Fruit fly (Drosophila melanogaster) whole organism, embryonic: Measurements from ENCODE around the gene Rad60.

ENCODE experiments used
- BtbVII ChIP-seq: fragments of 200-800 bp; sonication (Bioruptor generic); optimal IDR thresholded peaks from 3 replicates; lab custom pipeline; 2017; ENCODE audit warnings: missing biosample characterization, mild to moderate bottlenecking, missing genetic modification characterization
- CG10431 ChIP-seq: fragments of 200-800 bp; sonication (Bioruptor generic); optimal IDR thresholded peaks from 3 replicates; lab custom pipeline; 2018; ENCODE audit warnings: missing biosample characterization, mild to moderate bottlenecking, missing genetic modification characterization
- CG10565 ChIP-seq: fragments of 200-800 bp; sonication (Bioruptor generic); optimal IDR thresholded peaks from 3 replicates; lab custom pipeline; 2016; ENCODE audit warnings: missing biosample characterization, mild to moderate bottlenecking, missing genetic modification characterization
- CG11456 ChIP-seq: fragments of 200-800 bp; sonication (Bioruptor generic); IDR thresholded peaks from 3 replicates; pipeline ENCODE4 v1.3.6; 2022; ENCODE audit warnings: missing biosample characterization, missing genetic modification characterization
- CG11560 ChIP-seq: fragments of 200-800 bp; sonication (Bioruptor generic); IDR thresholded peaks from 3 replicates; pipeline ENCODE4 v1.3.6; 2022; ENCODE audit warnings: missing biosample characterization, missing genetic modification characterization
- CG14050 ChIP-seq: fragments of 200-800 bp; sonication (Bioruptor generic); IDR thresholded peaks from 3 replicates; pipeline ENCODE4 v1.3.6; 2022; ENCODE audit warnings: missing biosample characterization, missing genetic modification characterization
- CG18599 ChIP-seq: fragments of 200-800 bp; sonication (Bioruptor generic); optimal IDR thresholded peaks from 3 replicates; lab custom pipeline; 2017; ENCODE audit warnings: missing biosample characterization, missing genetic modification characterization, mild to moderate bottlenecking, moderate library complexity, missing genetic modification reagents
- CG18764 ChIP-seq: fragments of 200-800 bp; sonication (Bioruptor generic); optimal IDR thresholded peaks from 3 replicates; lab custom pipeline; 2016; ENCODE audit warnings: missing biosample characterization, missing genetic modification characterization
- CG31388 ChIP-seq: fragments of 200-800 bp; sonication (Bioruptor generic); optimal IDR thresholded peaks from 2 replicates; lab custom pipeline; 2016; ENCODE audit warnings: missing biosample characterization, missing genetic modification characterization
- CG34224 ChIP-seq: fragments of 200-800 bp; sonication (Bioruptor generic); IDR thresholded peaks from 3 replicates; pipeline ENCODE4 v1.3.6; 2022; ENCODE audit warnings: missing biosample characterization, missing genetic modification characterization; ENCODE audit not compliant: partially characterized antibody
- CG34376 ChIP-seq: fragments of 200-800 bp; sonication (Bioruptor generic); optimal IDR thresholded peaks from 2 replicates; lab custom pipeline; 2018; ENCODE audit warnings: missing biosample characterization, mild to moderate bottlenecking, missing genetic modification characterization
- CG4328 ChIP-seq: fragments of 200-800 bp; sonication (Bioruptor generic); optimal IDR thresholded peaks from 3 replicates; lab custom pipeline; 2017; ENCODE audit warnings: missing biosample characterization, missing genetic modification reagents, missing genetic modification characterization
- CG7987 ChIP-seq: fragments of 200-800 bp; sonication (Bioruptor generic); optimal IDR thresholded peaks from 2 replicates; lab custom pipeline; 2018; ENCODE audit warnings: missing biosample characterization, mild to moderate bottlenecking, missing genetic modification characterization, moderate library complexity
- CG8765 ChIP-seq: fragments of 200-800 bp; sonication (Bioruptor generic); IDR thresholded peaks from 2 replicates; pipeline ENCODE4 v1.3.6; 2022; ENCODE audit warnings: missing biosample characterization, missing genetic modification characterization
- Chrac-16 ChIP-seq: fragments of 200-800 bp; sonication (Bioruptor generic); optimal IDR thresholded peaks from 3 replicates; lab custom pipeline; 2016; ENCODE audit warnings: missing biosample characterization, missing genetic modification characterization
- CrebB ChIP-seq: fragments of 200-800 bp; sonication (Bioruptor generic); optimal IDR thresholded peaks from 3 replicates; lab custom pipeline; 2018; ENCODE audit warnings: missing biosample characterization, mild to moderate bottlenecking, missing genetic modification characterization
- D19B ChIP-seq: fragments of 200-800 bp; sonication (Bioruptor generic); optimal IDR thresholded peaks from 2 replicates; lab custom pipeline; 2017; ENCODE audit warnings: missing biosample characterization, mild to moderate bottlenecking, missing genetic modification characterization
- E2f2 ChIP-seq: fragments of 200-800 bp; sonication (Bioruptor generic); IDR thresholded peaks from 2 replicates; pipeline ENCODE4 v1.3.6; 2022; ENCODE audit warnings: missing biosample characterization, missing genetic modification characterization
- GATAe ChIP-seq: fragments of 200-800 bp; sonication (Bioruptor generic); conservative IDR thresholded peaks from 2 replicates; pipeline ENCODE4 v1.3.6; 2022; ENCODE audit warnings: missing biosample characterization, missing genetic modification characterization
- Nf-YC ChIP-seq: fragments of 200-800 bp; optimal IDR thresholded peaks from 3 replicates; lab custom pipeline; 2019; ENCODE audit warnings: missing biosample characterization, mild to moderate bottlenecking, missing genetic modification characterization, moderate library complexity
- Pdp1 ChIP-seq, 2 experiments: fragments of 200-800 bp; sonication (Bioruptor generic); optimal IDR thresholded peaks; 3 replicates each; lab custom pipeline; 2016; ENCODE audit warnings: missing biosample characterization in 2 of 2, missing genetic modification characterization in 2 of 2, mild to moderate bottlenecking in 1 of 2, moderate library complexity in 1 of 2
- Sox100B ChIP-seq: fragments of 200-800 bp; sonication (Bioruptor generic); optimal IDR thresholded peaks from 3 replicates; lab custom pipeline; 2018; ENCODE audit warnings: missing biosample characterization, mild to moderate bottlenecking, missing genetic modification characterization
- amos ChIP-seq: fragments of 200-800 bp; sonication (Bioruptor generic); IDR thresholded peaks from 2 replicates; pipeline ENCODE4 v1.3.6; 2022; ENCODE audit warnings: missing biosample characterization, missing genetic modification characterization; ENCODE audit not compliant: partially characterized antibody
- ap ChIP-seq: fragments of 200-800 bp; sonication (Bioruptor generic); IDR thresholded peaks from 2 replicates; pipeline ENCODE4 v1.3.6; 2022; ENCODE audit warnings: missing biosample characterization, missing genetic modification characterization
- chinmo ChIP-seq: fragments of 200-800 bp; sonication (Bioruptor generic); IDR thresholded peaks from 4 replicates; pipeline ENCODE4 v1.3.6; 2022; ENCODE audit warnings: missing biosample characterization, missing genetic modification characterization; ENCODE audit not compliant: partially characterized antibody
- exex ChIP-seq: fragments of 200-800 bp; sonication (Bioruptor generic); optimal IDR thresholded peaks from 4 replicates; lab custom pipeline; 2018; ENCODE audit warnings: missing biosample characterization, mild to moderate bottlenecking, missing genetic modification characterization, moderate library complexity
- fd64A ChIP-seq: fragments of 200-800 bp; sonication (Bioruptor generic); optimal IDR thresholded peaks from 3 replicates; lab custom pipeline; 2018; ENCODE audit warnings: missing biosample characterization, mild to moderate bottlenecking, missing genetic modification characterization
- grn ChIP-seq: fragments of 200-800 bp; sonication (Bioruptor generic); optimal IDR thresholded peaks from 3 replicates; lab custom pipeline; 2017; ENCODE audit warnings: missing biosample characterization, missing genetic modification characterization
- h ChIP-seq: fragments of >200 bp; optimal IDR thresholded peaks from 2 replicates; lab custom pipeline; 2017
- jing ChIP-seq: fragments of 200-800 bp; sonication (Bioruptor generic); optimal IDR thresholded peaks from 2 replicates; lab custom pipeline; 2018; ENCODE audit warnings: missing biosample characterization, mild to moderate bottlenecking, missing genetic modification characterization
- kay ChIP-seq: fragments of 200-800 bp; sonication (Bioruptor generic); optimal IDR thresholded peaks from 2 replicates; lab custom pipeline; 2016; ENCODE audit warnings: missing biosample characterization, missing genetic modification characterization
- klu ChIP-seq: fragments of 200-800 bp; sonication (Bioruptor generic); IDR thresholded peaks from 2 replicates; pipeline ENCODE4 v1.3.6; 2022; ENCODE audit warnings: missing biosample characterization, missing genetic modification characterization
- mirr ChIP-seq: fragments of 200-800 bp; sonication (Bioruptor generic); optimal IDR thresholded peaks from 3 replicates; lab custom pipeline; 2018; ENCODE audit warnings: missing biosample characterization, mild to moderate bottlenecking, missing genetic modification characterization
- nerfin-1 ChIP-seq: fragments of 200-800 bp; sonication (Bioruptor generic); optimal IDR thresholded peaks from 3 replicates; lab custom pipeline; 2019; ENCODE audit warnings: missing biosample characterization, mild to moderate bottlenecking, missing genetic modification characterization, moderate library complexity
- oc ChIP-seq: fragments of 200-800 bp; sonication (Bioruptor generic); optimal IDR thresholded peaks from 2 replicates; lab custom pipeline; 2018; ENCODE audit warnings: missing biosample characterization, mild to moderate bottlenecking, missing genetic modification characterization, moderate library complexity
- sens ChIP-seq: fragments of 200-800 bp; sonication (Bioruptor generic); peaks from one replicate; lab custom pipeline; 2016; ENCODE audit warnings: missing biosample characterization, missing genetic modification characterization
- sug ChIP-seq: fragments of 200-800 bp; optimal IDR thresholded peaks from 2 replicates; lab custom pipeline; 2019; ENCODE audit warnings: missing biosample characterization, mild to moderate bottlenecking, missing genetic modification characterization, moderate library complexity
- vnd ChIP-seq: fragments of 200-800 bp; sonication (Bioruptor generic); IDR thresholded peaks from 3 replicates; pipeline ENCODE4 v1.3.6; 2022; ENCODE audit warnings: missing biosample characterization, missing genetic modification characterization; ENCODE audit not compliant: partially characterized antibody

The Rad60 gene

dm6 chr3R:23217142-23217771 is 34.0 kb downstream of the Rad60 start:
- no peak for TF ChIP-seq jing (GFP tag; lab: Kevin White, UChicago)
- TF ChIP-seq kay (GFP tag; lab: Kevin White, UChicago) = no peak
- no peak for TF ChIP-seq Chrac-16
- no peak for TF ChIP-seq oc
- TF ChIP-seq CG14050 (GFP tag; lab: Robert Waterston, UW) = no peak
- TF ChIP-seq klu (GFP tag; lab: Robert Waterston, UW) = no peak
- TF ChIP-seq Nf-YC = no peak
- no peak for TF ChIP-seq nerfin-1
- no peak for TF ChIP-seq BtbVII (GFP tag; lab: Kevin White, UChicago)
- no peak for TF ChIP-seq CG11560 (tag; lab: Robert Waterston, UW)
- TF ChIP-seq GATAe = no peak
- peak; percentile 3 for TF ChIP-seq mirr (GFP tag; lab: Kevin White, UChicago)
- TF ChIP-seq CG11456 (GFP tag; lab: Robert Waterston, UW) = no peak
- TF ChIP-seq CG8765 (GFP tag; lab: Robert Waterston, UW) = no peak
- TF ChIP-seq ap (GFP tag; lab: Robert Waterston, UW) = no peak
- no peak for TF ChIP-seq CG18599 (GFP tag; lab: Kevin White, UChicago)
- no peak for TF ChIP-seq CG34224 (GFP tag; lab: Robert Waterston, UW)
- no peak for TF ChIP-seq h (lab: Kevin White, UChicago)
- peak; percentile 91 for TF ChIP-seq exex (tag; lab: Kevin White, UChicago)
- TF ChIP-seq vnd (GFP tag; lab: Robert Waterston, UW) = no peak
- TF ChIP-seq CG4328 (GFP tag; lab: Kevin White, UChicago) = no peak
- TF ChIP-seq CG18764 (GFP tag; lab: Kevin White, UChicago) = no peak
- peak; percentile 24 for TF ChIP-seq CG34376
- TF ChIP-seq CG10431 (GFP tag; lab: Kevin White, UChicago) = no peak
- no peak for TF ChIP-seq CG31388 (GFP tag; lab: Kevin White, UChicago)
- peak in 1 of 2 experiments; percentile 9 for TF ChIP-seq Pdp1 (GFP tag; optimal IDR thresholded peaks at IDR 0.05; lab: Kevin White, UChicago)
- no peak for TF ChIP-seq fd64A (GFP tag; lab: Kevin White, UChicago)
- TF ChIP-seq CG7987 (GFP tag; lab: Kevin White, UChicago) = no peak
- TF ChIP-seq sens (GFP tag; lab: Kevin White, UChicago) = peak; percentile 5
- peak; percentile 91 for TF ChIP-seq grn (GFP tag; lab: Kevin White, UChicago)
- TF ChIP-seq CrebB (tag; lab: Kevin White, UChicago) = no peak
- TF ChIP-seq E2f2 (GFP tag; lab: Robert Waterston, UW) = no peak
- TF ChIP-seq sug = peak; percentile 65
- no peak for TF ChIP-seq amos
- no peak for TF ChIP-seq Sox100B
- no peak for TF ChIP-seq CG10565 (GFP tag; lab: Kevin White, UChicago)

DNA sequence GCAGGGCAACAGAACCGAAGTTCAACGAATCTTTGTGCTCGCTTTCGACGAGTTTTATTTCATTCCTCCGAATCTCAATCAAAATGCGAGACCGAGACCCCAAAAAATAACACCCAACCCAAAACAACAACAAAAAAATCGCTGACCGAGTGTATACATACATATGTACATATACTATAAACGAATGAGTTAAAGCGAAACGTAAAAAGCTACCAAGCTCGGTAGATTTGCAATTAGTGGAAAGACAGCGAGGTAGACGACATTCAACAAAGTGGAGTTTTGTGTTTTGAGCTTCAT is 35.9 kb downstream of the Rad60 start:
- TF ChIP-seq D19B (no peak), chinmo (GFP tag; lab: Robert Waterston, UW) (0 out of 4 replicates have a peak, but pooled peaks have one; percentile 21)
